Worm (Caenorhabditis elegans): ENCODE measurements around the gene ntp-1.
A peak's percentile ranks its signal among the peaks of the same experiment; 100 is the strongest.

Gene ntp-1

ce11 chrIV:7764319-7764718, 30.3 kb downstream of the ntp-1 start (continued):
- TF ChIP-seq ztf-3 (GFP tag; optimal IDR thresholded peaks at IDR 0.05) (no peak), hmg-20 (GFP tag; IDR thresholded peaks at IDR 0.05) (no peak), nhr-27 (tag; optimal IDR thresholded peaks at IDR 0.05) (no peak), Y53G8AR.9 (GFP tag; conservative IDR thresholded peaks at IDR 0.05) (no peak), unc-62 (GFP tag; optimal IDR thresholded peaks at IDR 0.05) (no peak), F33H1.4 (GFP tag; IDR thresholded peaks at IDR 0.05) (peak; percentile 93), ZK185.1 (tag; optimal IDR thresholded peaks at IDR 0.05; ENCODE audit: poor library complexity, severe bottlenecking) (no peak), gei-17 (GFP tag; optimal IDR thresholded peaks at IDR 0.05) (no peak), cebp-2 (GFP tag; IDR thresholded peaks at IDR 0.05) (no peak), egl-44 (GFP tag; IDR thresholded peaks at IDR 0.05) (no peak), xnd-1 (tag; optimal IDR thresholded peaks at IDR 0.05) (peak; percentile 91), madf-3 (GFP tag; IDR thresholded peaks at IDR 0.05) (no peak), dox-1 (GFP tag; IDR thresholded peaks at IDR 0.05) (no peak), atf-7 (tag; optimal IDR thresholded peaks at IDR 0.05) (no peak), C06A6.2 (GFP tag; conservative IDR thresholded peaks at IDR 0.05) (no peak), ets-4 (GFP tag; optimal IDR thresholded peaks at IDR 0.05) (no peak), ceh-58 (GFP tag; IDR thresholded peaks at IDR 0.05) (no peak), F49E8.2 (tag; optimal IDR thresholded peaks at IDR 0.05; ENCODE audit: insufficient read depth) (peak; percentile 39), D2030.7 (GFP tag; IDR thresholded peaks at IDR 0.05) (0 out of 2 replicates have a peak, but pooled peaks have one; percentile 17), Y53F4B.3 (GFP tag; IDR thresholded peaks at IDR 0.05) (no peak), B0261.1 (tag; optimal IDR thresholded peaks at IDR 0.05) (no peak), ztf-18 (tag; optimal IDR thresholded peaks at IDR 0.05) (no peak), ceh-40 (GFP tag; IDR thresholded peaks at IDR 0.05) (no peak), madf-8 (GFP tag; conservative IDR thresholded peaks at IDR 0.05) (peak; percentile 58), lag-1 (GFP tag; IDR thresholded peaks at IDR 0.05) (no peak), zim-3 (tag; optimal IDR thresholded peaks at IDR 0.05) (no peak), Y79H2A.3 (GFP tag; conservative IDR thresholded peaks at IDR 0.05) (no peak), snpc-4 (GFP tag; optimal IDR thresholded peaks at IDR 0.05) (no peak), snpc-4 (tag; optimal IDR thresholded peaks at IDR 0.05) (peak in 2 of 4 experiments; percentile 24 to 25), efl-1 (GFP tag; optimal IDR thresholded peaks at IDR 0.05) (no peak), B0019.2 (GFP tag; conservative IDR thresholded peaks at IDR 0.05) (no peak), lsl-1 (GFP tag; optimal IDR thresholded peaks at IDR 0.05) (peak; percentile 93), snpc-1.3 (tag; optimal IDR thresholded peaks at IDR 0.05; ENCODE audit: insufficient read depth) (peak; percentile 28), sdz-38 (tag; optimal IDR thresholded peaks at IDR 0.05) (no peak), nfya-2 (GFP tag; IDR thresholded peaks at IDR 0.05) (no peak), mxl-1 (tag; optimal IDR thresholded peaks at IDR 0.05) (no peak), snpc-3.4 (tag; optimal IDR thresholded peaks at IDR 0.05) (peak; percentile 3), T07F8.4 (tag; optimal IDR thresholded peaks at IDR 0.05) (no peak), hlh-12 (tag; optimal IDR thresholded peaks at IDR 0.05) (no peak), F23B12.7 (tag; optimal IDR thresholded peaks at IDR 0.05; ENCODE audit: insufficient read depth) (no peak), madf-10 (tag; optimal IDR thresholded peaks at IDR 0.05) (no peak), unc-130 (GFP tag; optimal IDR thresholded peaks at IDR 0.05) (no peak), akir-1 (GFP tag; optimal IDR thresholded peaks at IDR 0.05) (no peak), attf-6 (GFP tag; IDR thresholded peaks at IDR 0.05) (no peak), lin-54 (GFP tag; optimal IDR thresholded peaks at IDR 0.05) (peak; percentile 63), K11D2.4 (GFP tag; IDR thresholded peaks at IDR 0.05) (no peak), ceh-79 (tag; optimal IDR thresholded peaks at IDR 0.05) (no peak), F57C9.4 (tag; optimal IDR thresholded peaks at IDR 0.05) (no peak), somi-1 (GFP tag; optimal IDR thresholded peaks at IDR 0.05) (no peak), Y95B8A.8 (GFP tag; IDR thresholded peaks at IDR 0.05) (no peak)
